Worm (Caenorhabditis elegans): ENCODE data around the gene fbxa-77.

- TF ChIP-seq unc-62 (GFP tag; optimal IDR thresholded peaks at IDR 0.05 in 1 of 2) (no peak), unc-62 (tag; optimal IDR thresholded peaks at IDR 0.05) (no peak), ama-1 (optimal IDR thresholded peaks at IDR 0.05) (no peak), hlh-11 (tag; optimal IDR thresholded peaks at IDR 0.05) (no peak)
These were observed 48.3 kb downstream of the fbxa-77 start, which contains the start of gene fbxa-28 for ce11 chrIII:1297604-1298003.

Data from whole organism, L4 larva.